Worm (Caenorhabditis elegans): ENCODE data around the gene R02D5.9.

DNA sequence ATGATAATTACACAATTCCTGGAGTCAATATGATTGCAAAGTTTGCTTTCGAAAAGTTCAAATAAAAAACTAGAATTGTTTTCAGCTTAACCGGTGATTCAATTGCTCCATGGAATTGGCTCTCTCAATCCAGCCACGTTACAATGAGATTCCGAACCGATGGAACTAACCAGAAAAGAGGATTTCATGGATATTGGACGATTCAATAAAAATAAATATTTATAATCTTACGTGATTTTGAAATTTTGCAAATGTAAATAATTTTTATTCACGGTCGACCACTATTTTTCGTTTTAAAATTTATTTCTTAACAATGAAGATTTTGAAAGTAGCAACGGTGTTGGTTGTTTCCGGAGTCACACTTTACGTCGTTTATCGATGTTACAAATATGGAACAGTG lies 28.9 kb downstream of the R02D5.9 start, which contains the start of gene R02D5.10:
- TF ChIP-seq pha-4 (GFP tag; IDR thresholded peaks at IDR 0.05) (no peak), pha-4 (tag; optimal IDR thresholded peaks at IDR 0.05) (no peak), lir-3 (tag; optimal IDR thresholded peaks at IDR 0.05) (no peak), php-3 (GFP tag; IDR thresholded peaks at IDR 0.05) (no peak), nhr-76 (tag; optimal IDR thresholded peaks at IDR 0.05) (no peak), lin-15B (tag; optimal IDR thresholded peaks at IDR 0.05) (no peak), nhr-237 (tag; optimal IDR thresholded peaks at IDR 0.05) (no peak), egl-27 (tag; optimal IDR thresholded peaks at IDR 0.05) (no peak), skn-1 (tag; optimal IDR thresholded peaks at IDR 0.05) (no peak), ceh-44 (GFP tag; IDR thresholded peaks at IDR 0.05) (no peak), snpc-1.2 (GFP tag; IDR thresholded peaks at IDR 0.05) (no peak), fos-1 (tag; optimal IDR thresholded peaks at IDR 0.05) (no peak)

Data from whole organism, L4 larva.